Worm (Caenorhabditis elegans): ENCODE results near the gene slt-1.

slt-1 gene

DNA sequence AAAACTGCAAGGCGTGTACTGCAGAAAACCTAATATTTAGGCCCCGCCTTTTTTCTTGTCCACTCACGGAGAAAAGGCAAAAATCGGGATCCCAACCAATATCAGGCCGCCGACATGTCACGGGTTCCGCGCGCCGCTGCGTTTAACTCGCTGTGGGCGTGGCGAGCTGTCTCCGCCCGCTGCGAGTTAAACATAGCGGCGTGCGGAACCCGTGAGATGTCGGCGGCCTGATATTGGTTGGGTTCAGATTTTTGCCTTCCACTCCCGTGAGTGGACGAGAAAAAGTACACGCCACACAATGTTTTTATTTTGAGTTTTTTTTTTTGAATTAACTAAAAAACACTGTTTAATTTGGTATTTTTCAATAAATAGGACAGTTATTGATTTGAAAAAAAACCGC is 41.3 kb downstream of the slt-1 start:
- TF ChIP-seq tag-97 (GFP tag; IDR thresholded peaks at IDR 0.05), result no peak
- TF ChIP-seq madf-9 (GFP tag; conservative IDR thresholded peaks at IDR 0.05), result no peak
- TF ChIP-seq mep-1 (tag; optimal IDR thresholded peaks at IDR 0.05), result no peak
- TF ChIP-seq set-16 (GFP tag; IDR thresholded peaks at IDR 0.05), result peak; percentile 65
- TF ChIP-seq sdz-12 (GFP tag; optimal IDR thresholded peaks at IDR 0.05), result no peak

DNA sequence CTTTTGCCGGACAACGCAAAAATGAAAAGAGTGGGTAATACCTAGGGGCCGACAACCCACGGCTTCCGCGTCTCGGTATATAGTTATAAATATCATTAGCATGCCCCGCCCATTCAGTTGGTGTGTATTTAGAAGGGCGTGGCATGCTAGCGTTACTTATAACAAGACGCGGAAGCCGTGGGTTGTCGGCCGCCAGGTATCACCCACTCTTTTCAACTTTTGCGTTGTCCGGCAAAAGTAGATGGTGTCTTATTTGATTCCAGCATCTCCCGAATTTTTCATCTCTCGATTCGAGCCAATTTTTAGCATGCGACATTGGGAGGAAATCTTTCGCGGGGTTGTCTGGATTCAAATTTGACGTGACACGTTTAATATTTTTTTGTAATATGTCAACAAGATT is 43.7 kb downstream of the slt-1 start:
- TF ChIP-seq ceh-82 (tag; optimal IDR thresholded peaks at IDR 0.05) (no peak), madf-5 (GFP tag; IDR thresholded peaks at IDR 0.05) (0 out of 4 replicates have a peak, but pooled peaks of 1 of the 2 experiments have one; percentile 16)

DNA sequence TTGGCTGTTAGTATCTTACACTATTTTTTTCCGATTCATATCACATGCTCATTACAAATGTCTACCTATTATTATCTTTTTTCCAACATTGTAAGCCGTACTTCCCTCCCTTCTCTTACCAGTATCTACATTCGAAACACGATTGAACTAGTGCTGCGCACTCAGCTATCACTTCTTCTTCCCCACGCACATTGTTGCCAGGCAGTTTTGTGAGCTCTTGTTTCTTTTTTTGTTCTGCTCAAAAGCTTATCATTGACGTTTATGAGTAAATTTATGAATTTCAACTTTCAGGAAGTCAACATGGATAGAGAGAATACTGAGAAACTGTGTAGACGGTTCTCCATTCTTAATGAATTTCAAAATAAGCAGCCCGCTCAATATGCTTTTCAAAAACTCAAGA is 47.0 kb downstream of the slt-1 start, which contains the start of gene F33C8.2:
Gene F33C8.2, plus strand, starts transcription at position 301 of the 400 bp plus-strand sequence.
- TF ChIP-seq mep-1 (tag; optimal IDR thresholded peaks at IDR 0.05), result no peak
- TF ChIP-seq aha-1 (tag), result no peak
- TF ChIP-seq dmd-6 (GFP tag; IDR thresholded peaks at IDR 0.05), result no peak
- no peak for TF ChIP-seq tag-97 (GFP tag; IDR thresholded peaks at IDR 0.05)
- no peak for TF ChIP-seq nhr-28 (tag; optimal IDR thresholded peaks at IDR 0.05)
- TF ChIP-seq hlh-30 (tag; optimal IDR thresholded peaks at IDR 0.05; ENCODE audit: insufficient read depth), result no peak
- TF ChIP-seq php-3 (GFP tag; IDR thresholded peaks at IDR 0.05), result no peak
- TF ChIP-seq sdz-12 (GFP tag; optimal IDR thresholded peaks at IDR 0.05), result no peak
- TF ChIP-seq nhr-10 (tag; optimal IDR thresholded peaks at IDR 0.05), result no peak
- TF ChIP-seq set-16 (GFP tag; IDR thresholded peaks at IDR 0.05), result no peak
- no peak for TF ChIP-seq lin-1 (GFP tag; IDR thresholded peaks at IDR 0.05)
- TF ChIP-seq ztf-7 (tag; optimal IDR thresholded peaks at IDR 0.05), result no peak
- no peak for TF ChIP-seq unc-62 (GFP tag; optimal IDR thresholded peaks at IDR 0.05 in 1 of 2)
- no peak for TF ChIP-seq unc-62 (tag; optimal IDR thresholded peaks at IDR 0.05)

DNA sequence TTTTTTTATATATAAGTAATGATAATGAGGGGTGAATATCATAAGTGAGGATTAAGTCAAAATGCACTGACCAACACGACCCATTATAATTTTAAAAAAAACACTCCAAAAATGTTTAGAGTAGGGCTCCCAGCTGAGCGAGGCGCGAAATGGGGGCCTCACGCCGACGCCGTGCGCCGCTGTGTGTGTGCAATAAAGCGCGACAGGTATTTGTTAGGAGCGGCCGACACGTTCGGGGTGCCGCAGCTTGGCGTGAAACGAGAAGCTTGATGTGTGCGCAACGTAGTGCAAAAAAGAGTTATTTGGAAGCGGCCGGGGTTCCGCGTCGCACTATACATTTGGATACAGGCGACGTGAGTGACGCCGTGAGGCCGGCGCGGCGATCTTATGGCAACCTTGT is 50.8 kb downstream of the slt-1 start:
- TF ChIP-seq dmd-8 (GFP tag; IDR thresholded peaks at IDR 0.05) (peak; percentile 11; the same call in 1 of the 2 replicates), set-16 (GFP tag; IDR thresholded peaks at IDR 0.05) (peak; percentile 60; the same call in 1 of the 2 replicates), Y48G9A.11 (GFP tag; IDR thresholded peaks at IDR 0.05) (no peak)

DNA sequence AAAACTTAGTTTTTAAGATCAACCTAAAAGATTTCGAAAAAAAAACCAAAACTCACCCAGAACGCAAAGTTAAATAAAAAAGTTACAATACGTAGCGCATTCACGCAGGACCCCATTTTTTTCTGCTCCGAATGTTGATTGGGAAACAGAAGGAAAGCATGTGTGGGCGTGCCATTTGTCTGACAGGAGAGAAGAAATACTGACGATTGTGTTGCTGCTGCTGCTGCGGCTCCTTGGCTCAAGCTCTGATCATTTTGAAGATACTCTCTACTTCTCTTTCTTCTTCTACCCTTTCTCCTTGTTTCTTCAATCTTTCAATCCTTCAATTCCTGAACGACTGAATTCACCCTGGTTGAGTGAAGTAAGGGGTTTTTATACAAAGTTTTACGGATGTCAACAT is 55.2 kb downstream of the slt-1 start, which contains the start of gene tsp-8:
Gene tsp-8, minus strand, starts transcription at position 185 of the 400 bp plus-strand sequence.
- TF ChIP-seq daf-8 (GFP tag; IDR thresholded peaks at IDR 0.05) (no peak), D1046.2 (GFP tag; IDR thresholded peaks at IDR 0.05) (no peak), mxl-3 (GFP tag; optimal IDR thresholded peaks at IDR 0.05) (no peak), duxl-1 (tag; optimal IDR thresholded peaks at IDR 0.05; ENCODE audit: poor library complexity) (no peak), R02D3.7 (tag; optimal IDR thresholded peaks at IDR 0.05) (no peak), sdz-12 (GFP tag; optimal IDR thresholded peaks at IDR 0.05) (no peak), gei-8 (GFP tag; optimal IDR thresholded peaks at IDR 0.05) (no peak), cey-2 (tag; optimal IDR thresholded peaks at IDR 0.05; ENCODE audit: borderline replicate concordance, insufficient read depth) (no peak), ama-1 (optimal IDR thresholded peaks at IDR 0.05) (no peak)

DNA sequence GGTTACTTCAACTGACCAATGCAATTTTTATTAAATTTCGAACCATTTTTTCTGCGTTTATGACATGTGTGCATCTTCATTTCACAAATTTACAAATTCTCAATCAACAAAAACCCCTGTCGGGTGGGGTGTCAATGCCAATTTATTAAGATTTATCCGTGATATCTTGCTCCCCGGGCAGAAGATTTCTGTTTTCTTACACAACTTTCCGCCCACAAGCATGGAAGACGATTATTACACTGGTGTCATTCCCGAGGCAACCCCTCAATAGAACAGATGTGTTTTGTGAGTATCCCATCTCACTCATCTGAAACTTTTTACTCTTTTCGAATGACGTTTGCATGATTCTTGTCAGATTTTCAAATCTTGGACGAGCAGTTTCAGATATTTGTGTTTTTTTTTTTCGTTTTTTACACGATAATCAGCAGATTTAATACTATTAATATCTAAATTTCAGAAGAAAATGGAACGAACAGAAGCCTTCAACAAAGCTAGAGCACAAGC is 57.8 kb downstream of the slt-1 start, which contains the start of gene F33C8.4:
Gene F33C8.4, plus strand, starts transcription at position 454 of the 504 bp plus-strand sequence.
- no peak for TF ChIP-seq dpl-1 (GFP tag; optimal IDR thresholded peaks at IDR 0.05)
- peak in 1 of 2 experiments; percentile 50 for TF ChIP-seq daf-16 (GFP tag; optimal IDR thresholded peaks at IDR 0.05)
- TF ChIP-seq daf-16 (tag; optimal IDR thresholded peaks at IDR 0.05), result no peak
- peak; percentile 55 for TF ChIP-seq aha-1 (tag)

Measured in whole organism, L4 larva.